Worm (Caenorhabditis elegans) whole organism, mixed stage, embryonic: ENCODE measurements around the gene nep-21.
"Not testable (repeated sequence)": the region's sequence is repeated elsewhere in the genome, so short reads cannot be mapped to it uniquely, and the experiment has no call there.

Source experiments
- M03D4.4 ChIP-seq: sonication (generic microtip); optimal IDR thresholded peaks from 2 replicates; lab custom pipeline; 2017; ENCODE audit warnings: mild to moderate bottlenecking, missing genetic modification characterization, missing compliant biosample characterization
- blmp-1 ChIP-seq: fragments of 150-350 bp; optimal IDR thresholded peaks from 2 replicates; lab custom pipeline; 2014; ENCODE audit warnings: missing biosample characterization, missing genetic modification characterization
- ceh-43 ChIP-seq: fragments of 200-800 bp; sonication (Bioruptor generic); optimal IDR thresholded peaks from 2 replicates; lab custom pipeline; 2018; ENCODE audit warnings: mild to moderate bottlenecking, missing genetic modification characterization, moderate library complexity, missing compliant biosample characterization
- ces-1 ChIP-seq: fragments of 150-350 bp; optimal IDR thresholded peaks from 2 replicates; lab custom pipeline; 2014; ENCODE audit warnings: missing biosample characterization, missing genetic modification reagents, missing genetic modification characterization
- cnd-1 ChIP-seq: fragments of 200-800 bp; sonication (Bioruptor generic); optimal IDR thresholded peaks from 2 replicates; lab custom pipeline; 2018; ENCODE audit warnings: mild to moderate bottlenecking, missing genetic modification characterization, missing compliant biosample characterization
- drap-1 ChIP-seq: fragments of 200-800 bp; sonication (Bioruptor generic); optimal IDR thresholded peaks from 3 replicates; lab custom pipeline; 2018; ENCODE audit warnings: mild to moderate bottlenecking, missing genetic modification characterization, missing compliant biosample characterization
- elt-3 ChIP-seq: fragments of 150-350 bp; optimal IDR thresholded peaks from 2 replicates; lab custom pipeline; 2014; ENCODE audit warnings: missing biosample characterization, missing genetic modification characterization
- flh-1 ChIP-seq: fragments of 200-800 bp; sonication (Bioruptor generic); optimal IDR thresholded peaks from 2 replicates; lab custom pipeline; 2018; ENCODE audit warnings: mild to moderate bottlenecking, missing genetic modification characterization, moderate library complexity, missing compliant biosample characterization
- ham-2 ChIP-seq: fragments of 200-800 bp; sonication (Bioruptor generic); optimal IDR thresholded peaks from 2 replicates; lab custom pipeline; 2018; ENCODE audit warnings: mild to moderate bottlenecking, missing genetic modification characterization, missing compliant biosample characterization
- lin-13 ChIP-seq: fragments of 150-350 bp; optimal IDR thresholded peaks from 2 replicates; lab custom pipeline; 2014; ENCODE audit warnings: missing biosample characterization, missing genetic modification characterization
- lin-32 ChIP-seq: fragments of 200-800 bp; sonication (Bioruptor generic); optimal IDR thresholded peaks from 2 replicates; lab custom pipeline; 2018; ENCODE audit warnings: mild to moderate bottlenecking, missing genetic modification characterization, missing compliant biosample characterization
- lsy-2 ChIP-seq: fragments of 150-350 bp; optimal IDR thresholded peaks from 2 replicates; lab custom pipeline; 2014; ENCODE audit warnings: missing biosample characterization, missing genetic modification characterization
- mab-5 ChIP-seq: fragments of 150-350 bp; optimal IDR thresholded peaks from 2 replicates; lab custom pipeline; 2014; ENCODE audit warnings: missing biosample characterization, missing genetic modification characterization
- mep-1 ChIP-seq: fragments of 150-350 bp; optimal IDR thresholded peaks from 2 replicates; lab custom pipeline; 2017; ENCODE audit warnings: missing biosample characterization, missing genetic modification reagents, missing genetic modification characterization, inconsistent platforms
- mls-2 ChIP-seq: sonication (generic microtip); optimal IDR thresholded peaks from 2 replicates; lab custom pipeline; 2016; ENCODE audit warnings: mild to moderate bottlenecking, missing genetic modification characterization, moderate library complexity, missing compliant biosample characterization
- nhr-2 ChIP-seq: fragments of 150-350 bp; optimal IDR thresholded peaks from 2 replicates; lab custom pipeline; 2014; ENCODE audit warnings: missing biosample characterization, missing genetic modification characterization
- nhr-237 ChIP-seq: fragments of 150-350 bp; optimal IDR thresholded peaks from 2 replicates; lab custom pipeline; 2014; ENCODE audit warnings: missing biosample characterization, missing genetic modification characterization
- nhr-28 ChIP-seq: fragments of 150-350 bp; optimal IDR thresholded peaks from 2 replicates; lab custom pipeline; 2014; ENCODE audit warnings: missing biosample characterization, missing genetic modification characterization
- nhr-76 ChIP-seq: sonication (generic microtip); optimal IDR thresholded peaks from 2 replicates; lab custom pipeline; 2017; ENCODE audit warnings: missing biosample characterization, missing genetic modification characterization
- sptf-1 ChIP-seq: sonication (generic microtip); optimal IDR thresholded peaks from 2 replicates; lab custom pipeline; 2017; ENCODE audit warnings: mild to moderate bottlenecking, missing genetic modification characterization, moderate library complexity, missing compliant biosample characterization
- tbx-8 ChIP-seq: fragments of 200-800 bp; sonication (Bioruptor generic); optimal IDR thresholded peaks from 2 replicates; lab custom pipeline; 2018; ENCODE audit warnings: mild to moderate bottlenecking, missing genetic modification characterization, moderate library complexity, missing compliant biosample characterization
- unc-120 ChIP-seq: sonication (generic microtip); optimal IDR thresholded peaks from 2 replicates; lab custom pipeline; 2017; ENCODE audit warnings: missing genetic modification characterization, missing compliant biosample characterization; ENCODE audit not compliant: poor library complexity, severe bottlenecking
- unc-39 ChIP-seq: fragments of 150-350 bp; optimal IDR thresholded peaks from 2 replicates; lab custom pipeline; 2014; ENCODE audit warnings: missing biosample characterization, missing genetic modification characterization
- unc-62 ChIP-seq: fragments of 150-350 bp; optimal IDR thresholded peaks from 2 replicates; lab custom pipeline; 2014; ENCODE audit warnings: missing biosample characterization, missing genetic modification reagents, missing genetic modification characterization
- zip-8 ChIP-seq: fragments of 150-350 bp; optimal IDR thresholded peaks from 2 replicates; lab custom pipeline; 2014; ENCODE audit warnings: missing biosample characterization, missing genetic modification characterization

nep-21 gene

DNA sequence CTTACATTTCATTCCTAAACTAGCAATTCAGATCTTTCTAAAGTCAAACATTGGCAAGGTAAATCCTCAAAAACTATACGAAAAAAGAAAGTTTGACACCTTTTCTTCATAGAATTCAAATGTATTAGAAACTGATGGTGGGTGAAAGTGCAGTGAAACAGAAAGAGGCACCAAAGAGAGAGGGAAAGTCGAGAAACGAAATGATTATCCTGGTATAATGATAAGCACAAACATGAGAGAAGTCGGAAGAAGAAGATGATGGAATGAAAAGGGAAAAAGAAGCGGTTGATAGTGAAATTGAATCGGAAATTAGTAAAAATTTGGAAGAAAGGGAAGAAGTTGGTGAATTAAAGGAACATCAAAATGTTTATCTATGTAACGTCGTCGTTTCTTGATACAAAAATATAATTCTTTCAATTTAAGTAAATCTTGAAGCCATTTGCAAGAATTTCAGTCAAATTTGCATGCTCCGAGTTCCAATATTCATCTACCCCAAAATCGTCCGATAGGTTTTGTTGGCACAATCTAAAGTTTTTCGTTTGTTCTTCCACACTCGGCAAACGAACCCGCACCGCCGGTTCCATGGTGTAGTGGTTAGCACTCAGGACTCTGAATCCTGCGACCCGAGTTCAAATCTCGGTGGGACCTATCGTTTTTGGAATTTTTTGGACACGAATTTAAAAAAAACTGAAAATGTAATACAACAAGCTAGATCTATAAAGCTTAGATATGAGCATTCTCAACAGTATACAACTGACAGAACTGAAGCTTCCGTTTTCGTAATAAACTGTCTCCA is 4.7 kb upstream of the nep-21 start:
- TF ChIP-seq cnd-1 (tag; lab: Kevin White, UChicago) (no peak), ces-1 (no peak), blmp-1 (tag; lab: Kevin White, UChicago) (peak; percentile 68), ham-2 (GFP tag; lab: Kevin White, UChicago) (no peak), mab-5 (tag; lab: Kevin White, UChicago) (no peak)
- TF ChIP-seq, all 35 proteins: peak for 1

DNA sequence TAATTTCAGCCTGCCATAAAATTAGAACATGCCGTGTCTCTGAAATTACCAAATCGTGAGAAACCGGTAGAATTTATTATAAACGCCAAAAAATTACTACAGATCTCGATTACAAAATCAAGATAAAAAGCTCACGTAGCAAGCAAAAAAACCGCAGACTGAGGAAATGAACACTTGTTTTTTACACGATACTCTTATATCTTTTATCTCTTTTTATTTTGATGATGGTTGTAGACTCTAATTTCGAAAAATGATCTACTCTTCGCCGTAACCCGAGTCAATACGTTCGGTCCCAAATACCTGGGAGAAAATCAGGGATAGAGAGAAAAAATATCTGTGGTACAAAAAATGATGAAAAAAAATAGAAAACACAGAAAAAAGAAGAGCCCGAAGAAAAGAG is 3.1 kb downstream of the nep-21 start:
- TF ChIP-seq lsy-2 (tag; lab: Kevin White, UChicago), result no peak
- TF ChIP-seq ceh-43 (GFP tag; lab: Kevin White, UChicago), result no peak

DNA sequence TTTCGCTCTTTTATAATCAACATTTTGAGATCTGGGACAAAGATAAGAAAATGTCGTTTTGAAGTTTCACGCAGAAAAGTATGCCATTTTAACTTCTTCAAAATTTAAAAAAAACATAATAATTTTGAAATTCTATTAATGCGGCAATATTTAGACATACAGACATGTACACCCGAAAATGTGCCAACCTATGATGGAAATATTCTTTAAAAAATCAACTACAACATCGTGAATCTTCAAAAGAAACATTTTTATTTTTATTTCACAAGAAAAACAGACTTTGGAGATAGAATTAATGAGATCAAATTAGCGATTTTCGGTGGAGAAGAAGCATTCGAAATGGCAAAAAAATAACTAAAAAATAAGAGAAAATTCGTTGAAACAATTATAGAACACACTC is 11.2 kb downstream of the nep-21 start, which contains the start of gene T16A9.5:
Gene T16A9.5, minus strand, starts transcription at position 101 of the 400 bp plus-strand sequence.
- TF ChIP-seq nhr-28 (tag; lab: Kevin White, UChicago) (no peak), tbx-8 (GFP tag; lab: Kevin White, UChicago) (no peak), nhr-237 (tag; lab: Kevin White, UChicago) (no peak), nhr-76 (tag; lab: Kevin White, UChicago) (no peak), lin-13 (tag; lab: Kevin White, UChicago) (no peak), lsy-2 (tag; lab: Kevin White, UChicago) (no peak), ces-1 (no peak), zip-8 (tag; lab: Kevin White, UChicago) (no peak), drap-1 (GFP tag; lab: Kevin White, UChicago) (no peak), unc-120 (tag; lab: Kevin White, UChicago) (no peak), sptf-1 (tag; lab: Kevin White, UChicago) (no peak), mep-1 (tag; lab: Kevin White, UChicago) (no peak), mls-2 (tag; lab: Kevin White, UChicago) (no peak)
- TF ChIP-seq, all 35 proteins: peak for 0

DNA sequence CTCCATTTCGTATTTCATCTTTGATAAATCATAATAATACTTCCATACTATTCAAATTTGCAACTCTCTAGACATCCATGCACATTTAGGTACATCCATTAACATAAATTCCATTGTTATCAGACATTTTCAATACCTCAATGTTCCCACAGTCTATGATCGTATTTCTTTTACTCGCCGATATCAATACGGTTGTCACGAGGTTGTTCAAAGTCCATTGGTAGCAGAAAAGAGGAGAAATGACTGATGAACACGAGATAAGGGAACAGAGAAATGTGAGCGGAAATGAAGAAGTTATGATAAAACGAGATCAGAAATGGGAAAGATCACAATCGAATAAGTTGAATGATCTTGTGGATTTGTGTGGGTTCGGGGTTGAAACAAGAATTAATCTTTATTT is 13.5 kb downstream of the nep-21 start:
- no peak for TF ChIP-seq lsy-2 (tag; lab: Kevin White, UChicago)

DNA sequence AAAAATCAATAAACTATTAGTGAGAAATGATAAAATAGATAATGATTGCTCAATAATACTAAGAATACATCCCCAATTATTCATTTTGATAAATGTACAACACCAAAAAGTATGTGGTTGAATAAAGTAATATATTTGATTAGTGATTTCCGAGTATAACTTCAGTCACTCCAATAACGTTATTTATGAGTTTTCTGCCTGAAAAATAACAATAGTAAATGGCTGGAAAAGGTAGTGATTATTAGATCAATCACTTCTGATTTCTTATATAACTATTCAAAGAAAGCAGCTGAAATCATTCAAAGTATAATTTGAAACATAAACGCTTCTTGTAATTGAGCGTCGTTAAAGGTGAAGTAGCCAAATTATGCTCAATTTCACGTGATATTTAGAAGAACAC is 15.5 kb downstream of the nep-21 start, which contains the start of gene str-230:
Gene str-230, minus strand, starts transcription at position 101 of the 400 bp plus-strand sequence.
- TF ChIP-seq M03D4.4 (tag; lab: Kevin White, UChicago) (no peak), nhr-2 (tag; lab: Kevin White, UChicago) (no peak), mep-1 (tag; lab: Kevin White, UChicago) (no peak), tbx-8 (GFP tag; lab: Kevin White, UChicago) (no peak), mab-5 (tag; lab: Kevin White, UChicago) (no peak), unc-39 (tag; lab: Kevin White, UChicago) (no peak), blmp-1 (tag; lab: Kevin White, UChicago) (no peak), elt-3 (tag; lab: Kevin White, UChicago) (no peak), lin-32 (GFP tag; lab: Kevin White, UChicago) (no peak), lin-13 (tag; lab: Kevin White, UChicago) (no peak), flh-1 (GFP tag; lab: Kevin White, UChicago) (no peak), unc-62 (GFP tag; lab: Kevin White, UChicago) (no peak), mls-2 (tag; lab: Kevin White, UChicago) (no peak), lsy-2 (tag; lab: Kevin White, UChicago) (no peak), ces-1 (no peak)

DNA sequence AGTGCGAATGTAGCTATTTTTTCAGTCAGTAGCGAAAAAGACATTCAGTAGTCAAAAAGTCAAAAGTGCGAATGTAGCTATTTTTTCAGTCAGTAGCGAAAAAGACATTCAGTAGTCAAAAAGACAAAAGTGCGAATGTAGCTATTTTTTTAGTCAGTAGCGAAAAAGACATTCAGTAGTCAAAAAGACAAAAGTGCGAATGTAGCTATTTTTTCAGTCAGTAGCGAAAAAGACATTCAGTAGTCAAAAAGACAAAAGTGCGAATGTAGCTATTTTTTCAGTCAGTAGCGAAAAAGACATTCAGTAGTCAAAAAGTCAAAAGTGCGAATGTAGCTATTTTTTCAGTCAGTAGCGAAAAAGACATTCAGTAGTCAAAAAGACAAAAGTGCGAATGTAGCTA is 21.1 kb downstream of the nep-21 start, which contains the start of gene T16A9.3:
Gene T16A9.3, plus strand, starts transcription at position 301 of the 400 bp plus-strand sequence.
- TF ChIP-seq lin-13, mep-1, nhr-76 (tag; lab: Kevin White, UChicago): not testable (repeated sequence)
- TF ChIP-seq, all 35 proteins: peak for 0; not testable (repeated sequence) for 35
